Fruit fly (Drosophila melanogaster): Measurements from ENCODE around the gene CG14314.

The CG14314 gene

dm6 chr3R:18196991-18197801 is 18.7 kb upstream of the CG14314 start (continued):
- TF ChIP-seq CG7357 (GFP tag; IDR thresholded peaks at IDR 0.05) (0 out of 3 replicates have a peak, but pooled peaks have one; percentile 14), dmrt99B (tag; optimal IDR thresholded peaks at IDR 0.05) (peak; percentile 74), CG13775 (GFP tag; optimal IDR thresholded peaks at IDR 0.05) (peak; percentile 70), gcm (GFP tag; optimal IDR thresholded peaks at IDR 0.05) (no peak), dmrt11E (tag; optimal IDR thresholded peaks at IDR 0.05) (peak; percentile 57), nom (GFP tag; optimal IDR thresholded peaks at IDR 0.05) (peak; percentile 97), Six4 (GFP tag; optimal IDR thresholded peaks at IDR 0.05) (peak; percentile 19), MBD-R2 (GFP tag; IDR thresholded peaks at IDR 0.05) (no peak), odd (GFP tag; optimal IDR thresholded peaks at IDR 0.05) (peak; percentile 74), CG8924 (tag; optimal IDR thresholded peaks at IDR 0.05) (peak; percentile 62), HLHmδ (GFP tag; optimal IDR thresholded peaks at IDR 0.05) (peak; percentile 37), caup (GFP tag; optimal IDR thresholded peaks at IDR 0.05; ENCODE audit: severe bottlenecking) (peak; percentile 34), Mes4 (GFP tag; optimal IDR thresholded peaks at IDR 0.05) (no peak), dpn (GFP tag; optimal IDR thresholded peaks at IDR 0.05) (peak; percentile 25 to 28), row (GFP tag; IDR thresholded peaks at IDR 0.05) (no peak), Dll (GFP tag; IDR thresholded peaks at IDR 0.05; ENCODE audit: partially characterized antibody) (no peak), exex (tag; optimal IDR thresholded peaks at IDR 0.05) (peak; percentile 19), CG2202 (tag; optimal IDR thresholded peaks at IDR 0.05) (no peak), dan (GFP tag; IDR thresholded peaks at IDR 0.05) (no peak), CG10543 (GFP tag; optimal IDR thresholded peaks at IDR 0.05) (peak; percentile 51), Hr78 (GFP tag; optimal IDR thresholded peaks at IDR 0.05) (peak in 1 of 2 experiments; percentile 10), CG3407 (GFP tag; optimal IDR thresholded peaks at IDR 0.05) (peak; percentile 26), fd3F (GFP tag; optimal IDR thresholded peaks at IDR 0.05) (peak; percentile 22), Ets65A (GFP tag) (no peak), eyg (GFP tag; optimal IDR thresholded peaks at IDR 0.05) (no peak), mam (GFP tag; optimal IDR thresholded peaks at IDR 0.05) (peak; percentile 22), cg (GFP tag; optimal IDR thresholded peaks at IDR 0.05) (peak; percentile 99), CG3995 (GFP tag; optimal IDR thresholded peaks at IDR 0.05) (no peak), br (optimal IDR thresholded peaks at IDR 0.05) (no peak), CG2116 (GFP tag; optimal IDR thresholded peaks at IDR 0.05) (peak; percentile 28), CG6272 (GFP tag; IDR thresholded peaks at IDR 0.05) (peak; percentile 9; the same call in 1 of the 2 replicates), CG17802 (tag; optimal IDR thresholded peaks at IDR 0.05) (no peak), sug (tag; optimal IDR thresholded peaks at IDR 0.05) (peak; percentile 40), CG18619 (GFP tag; optimal IDR thresholded peaks at IDR 0.05) (peak; percentile 75), stc (GFP tag; IDR thresholded peaks at IDR 0.05) (no peak), D19A (tag; optimal IDR thresholded peaks at IDR 0.05) (peak; percentile 52), oc (tag; optimal IDR thresholded peaks at IDR 0.05) (peak; percentile 58), cato (GFP tag; optimal IDR thresholded peaks at IDR 0.05; ENCODE audit: borderline replicate concordance) (peak; percentile 44), Hmr (GFP tag; optimal IDR thresholded peaks at IDR 0.05) (peak; percentile 62), CG15479 (GFP tag; optimal IDR thresholded peaks at IDR 0.05) (peak; percentile 97), CG13424 (tag; optimal IDR thresholded peaks at IDR 0.05) (peak; percentile 68), onecut (GFP tag; IDR thresholded peaks at IDR 0.05) (peak; percentile 42), Asciz (GFP tag; optimal IDR thresholded peaks at IDR 0.05) (peak; percentile 57), crol (GFP tag; IDR thresholded peaks at IDR 0.05) (no peak), CG7839 (tag; optimal IDR thresholded peaks at IDR 0.05) (peak; percentile 61), CG8281 (tag; optimal IDR thresholded peaks at IDR 0.05) (peak; percentile 5), lbe (GFP tag; optimal IDR thresholded peaks at IDR 0.05) (peak; percentile 86), crc (GFP tag; optimal IDR thresholded peaks at IDR 0.05) (no peak)

All from whole organism, embryonic.